Fruit fly (Drosophila melanogaster): ENCODE measurements around the gene CG15638.

DNA sequence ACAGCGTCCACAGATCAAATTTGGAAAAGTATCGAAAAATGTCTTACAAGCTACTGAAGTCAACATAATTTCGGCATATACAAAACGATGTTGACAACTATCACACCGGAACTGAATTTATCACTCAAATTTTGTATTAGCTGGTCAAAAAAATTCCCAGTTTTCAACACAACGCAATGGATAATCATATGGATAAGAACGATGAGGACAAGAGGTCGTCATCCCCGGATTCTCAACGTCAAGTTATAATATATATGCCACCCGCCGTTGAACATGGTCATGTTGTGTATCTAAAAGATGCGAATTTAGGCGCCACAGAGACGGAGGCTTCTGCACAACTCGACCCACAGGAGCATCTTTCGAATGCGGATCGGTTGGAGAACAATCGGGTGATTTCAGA, 6.9 kb upstream of the CG15638 start, which contains the start of gene CG9263:
- no peak for TF ChIP-seq ttk (optimal IDR thresholded peaks at IDR 0.05)
- no peak for TF ChIP-seq psq (optimal IDR thresholded peaks at IDR 0.05)
- no peak for TF ChIP-seq Myc (optimal IDR thresholded peaks at IDR 0.05)
- no peak for TF ChIP-seq insv (optimal IDR thresholded peaks at IDR 0.05)

Data from Kc167 (cell line).